Worm (Caenorhabditis elegans) whole organism, young adult: Measurements from ENCODE around the gene snai-1.

Experiments used
- B0336.3 ChIP-seq: fragments of 200-800 bp; sonication (Bioruptor generic); IDR thresholded peaks from 2 replicates; pipeline ENCODE4 v1.3.6; 2022; ENCODE audit warnings: missing genetic modification characterization, missing compliant biosample characterization
- F10E7.11 ChIP-seq: sonication (generic microtip); optimal IDR thresholded peaks from 2 replicates; lab custom pipeline; 2017; ENCODE audit warnings: mild to moderate bottlenecking, missing genetic modification characterization, moderate library complexity, missing compliant biosample characterization
- F57C9.4 ChIP-seq: sonication (generic microtip); optimal IDR thresholded peaks from 2 replicates; lab custom pipeline; 2017; ENCODE audit warnings: mild to moderate bottlenecking, missing genetic modification characterization, missing compliant biosample characterization
- K11D2.4 ChIP-seq: fragments of 200-800 bp; sonication (Bioruptor generic); IDR thresholded peaks from 2 replicates; pipeline ENCODE4 v1.3.6; 2022; ENCODE audit warnings: missing genetic modification reagents, missing genetic modification characterization, missing compliant biosample characterization
- Y53F4B.3 ChIP-seq: fragments of 200-800 bp; sonication (Bioruptor generic); IDR thresholded peaks from 2 replicates; pipeline ENCODE4 v1.3.6; 2022; ENCODE audit warnings: missing genetic modification reagents, missing genetic modification characterization, missing compliant biosample characterization
- Y67H2A.10 ChIP-seq: fragments of 200-800 bp; sonication (Bioruptor generic); conservative IDR thresholded peaks from 2 replicates; pipeline ENCODE4 v1.3.6; 2022; ENCODE audit warnings: missing genetic modification reagents, missing genetic modification characterization, missing compliant biosample characterization
- ZK185.1 ChIP-seq: sonication (generic microtip); optimal IDR thresholded peaks from 2 replicates; lab custom pipeline; 2016; ENCODE audit warnings: mild to moderate bottlenecking, missing genetic modification characterization, missing compliant biosample characterization; ENCODE audit not compliant: poor library complexity, severe bottlenecking
- aptf-3 ChIP-seq: fragments of 200-800 bp; sonication (Bioruptor generic); IDR thresholded peaks from 2 replicates; pipeline ENCODE4 v1.3.6; 2022; ENCODE audit warnings: missing genetic modification characterization, missing compliant biosample characterization
- attf-5 ChIP-seq: fragments of 200-800 bp; sonication (Bioruptor generic); optimal IDR thresholded peaks from 2 replicates; lab custom pipeline; 2018; ENCODE audit warnings: mild to moderate bottlenecking, missing genetic modification characterization, missing compliant biosample characterization
- attf-6 ChIP-seq: fragments of 200-800 bp; sonication (Bioruptor generic); IDR thresholded peaks from 2 replicates; pipeline ENCODE4 v1.3.6; 2022; ENCODE audit warnings: missing genetic modification reagents, missing genetic modification characterization, missing compliant biosample characterization
- cebp-2 ChIP-seq: fragments of 200-800 bp; sonication (Bioruptor generic); IDR thresholded peaks from 2 replicates; pipeline ENCODE4 v1.3.6; 2022; ENCODE audit warnings: missing genetic modification characterization, missing compliant biosample characterization
- ceh-27 ChIP-seq: fragments of 200-800 bp; sonication (Bioruptor generic); optimal IDR thresholded peaks from 2 replicates; lab custom pipeline; 2018; ENCODE audit warnings: mild to moderate bottlenecking, missing genetic modification characterization, moderate library complexity, missing compliant biosample characterization
- ceh-58 ChIP-seq: fragments of 200-800 bp; sonication (Bioruptor generic); IDR thresholded peaks from 2 replicates; pipeline ENCODE4 v1.3.6; 2022; ENCODE audit warnings: missing genetic modification characterization, missing compliant biosample characterization
- ceh-91 ChIP-seq: fragments of 200-800 bp; sonication (Bioruptor generic); IDR thresholded peaks from 2 replicates; pipeline ENCODE4 v1.3.6; 2022; ENCODE audit warnings: missing genetic modification reagents, missing genetic modification characterization, missing compliant biosample characterization
- chd-7 ChIP-seq: sonication (generic microtip); optimal IDR thresholded peaks from 2 replicates; lab custom pipeline; 2016; ENCODE audit warnings: mild to moderate bottlenecking, missing genetic modification characterization, moderate library complexity, missing compliant biosample characterization
- ekl-4 ChIP-seq: fragments of 200-800 bp; sonication (Bioruptor generic); IDR thresholded peaks from 2 replicates; pipeline ENCODE4 v1.3.6; 2022; ENCODE audit warnings: missing genetic modification reagents, missing genetic modification characterization, missing compliant biosample characterization
- gei-17 ChIP-seq: fragments of 200-800 bp; sonication (Bioruptor generic); optimal IDR thresholded peaks from 2 replicates; lab custom pipeline; 2018; ENCODE audit warnings: mild to moderate bottlenecking, missing genetic modification characterization, missing compliant biosample characterization
- lag-1 ChIP-seq: fragments of 200-800 bp; sonication (Bioruptor generic); IDR thresholded peaks from 2 replicates; pipeline ENCODE4 v1.3.6; 2022; ENCODE audit warnings: missing genetic modification reagents, missing genetic modification characterization, missing compliant biosample characterization
- let-607 ChIP-seq, 2 experiments: fragments of 200-800 bp in 1 of 2; sonication (Bioruptor generic) in 1 of 2; sonication (generic microtip) in 1 of 2; optimal IDR thresholded peaks; 2 replicates each; lab custom pipeline; 2016 to 2018; ENCODE audit warnings: mild to moderate bottlenecking in 2 of 2, missing compliant biosample characterization in 2 of 2, missing genetic modification characterization in 2 of 2, moderate library complexity in 2 of 2, missing genotype in 1 of 2
- lir-1 ChIP-seq: fragments of 200-800 bp; sonication (Bioruptor generic); conservative IDR thresholded peaks from 2 replicates; pipeline ENCODE4 v1.3.6; 2022; ENCODE audit warnings: missing genetic modification reagents, missing genetic modification characterization, missing compliant biosample characterization
- lsl-1 ChIP-seq: fragments of 200-800 bp; sonication (Bioruptor generic); optimal IDR thresholded peaks from 2 replicates; lab custom pipeline; 2018; ENCODE audit warnings: mild to moderate bottlenecking, missing genetic modification characterization, moderate library complexity, missing compliant biosample characterization
- lsy-27 ChIP-seq: sonication (generic microtip); optimal IDR thresholded peaks from 2 replicates; lab custom pipeline; 2017; ENCODE audit warnings: missing genetic modification characterization, mild to moderate bottlenecking, missing compliant biosample characterization, antibody characterized with exemption, missing genotype, borderline replicate concordance; ENCODE audit not compliant: insufficient read depth
- madf-6 ChIP-seq: fragments of 200-800 bp; sonication (Bioruptor generic); IDR thresholded peaks from 2 replicates; pipeline ENCODE4 v1.3.6; 2022; ENCODE audit warnings: missing genetic modification reagents, missing genetic modification characterization, missing compliant biosample characterization
- mcd-1 ChIP-seq: fragments of 200-800 bp; sonication (Bioruptor generic); IDR thresholded peaks from 2 replicates; pipeline ENCODE4 v1.3.6; 2022; ENCODE audit warnings: missing genetic modification reagents, missing genetic modification characterization, missing compliant biosample characterization
- mel-28 ChIP-seq: sonication (generic microtip); optimal IDR thresholded peaks from 2 replicates; lab custom pipeline; 2016; ENCODE audit warnings: borderline replicate concordance, mild to moderate bottlenecking, missing genetic modification characterization, missing compliant biosample characterization
- mxl-1 ChIP-seq: sonication (generic microtip); optimal IDR thresholded peaks from 2 replicates; lab custom pipeline; 2016; ENCODE audit warnings: missing genetic modification characterization, missing compliant biosample characterization
- nfya-1 ChIP-seq: sonication (generic microtip); optimal IDR thresholded peaks from 2 replicates; lab custom pipeline; 2017; ENCODE audit warnings: antibody characterized with exemption, missing compliant biosample characterization, missing genetic modification characterization, borderline replicate concordance; ENCODE audit not compliant: insufficient read depth
- nfya-2 ChIP-seq: fragments of 200-800 bp; sonication (Bioruptor generic); IDR thresholded peaks from 2 replicates; pipeline ENCODE4 v1.3.6; 2022; ENCODE audit warnings: missing genetic modification reagents, missing genetic modification characterization, missing compliant biosample characterization
- nhr-27 ChIP-seq: fragments of 200-800 bp; sonication (Bioruptor generic); optimal IDR thresholded peaks from 2 replicates; lab custom pipeline; 2018; ENCODE audit warnings: mild to moderate bottlenecking, missing genetic modification characterization, moderate library complexity, missing compliant biosample characterization
- nhr-80 ChIP-seq: sonication (generic microtip); optimal IDR thresholded peaks from 2 replicates; lab custom pipeline; 2016; ENCODE audit warnings: missing genetic modification characterization, missing compliant biosample characterization
- nhr-90 ChIP-seq: sonication (generic microtip); optimal IDR thresholded peaks from 2 replicates; lab custom pipeline; 2016; ENCODE audit warnings: missing genotype, mild to moderate bottlenecking, missing genetic modification characterization, missing compliant biosample characterization
- pbrm-1 ChIP-seq: fragments of 200-800 bp; sonication (Bioruptor generic); IDR thresholded peaks from 2 replicates; pipeline ENCODE4 v1.3.6; 2022; ENCODE audit warnings: missing genetic modification reagents, missing genetic modification characterization, missing compliant biosample characterization
- rcor-1 ChIP-seq: fragments of 200-800 bp; sonication (Bioruptor generic); IDR thresholded peaks from 2 replicates; pipeline ENCODE4 v1.3.6; 2022; ENCODE audit warnings: missing genetic modification reagents, missing genetic modification characterization, missing compliant biosample characterization
- rpc-1 ChIP-seq, 2 experiments: fragments of 150-350 bp in 1 of 2; sonication (generic microtip) in 1 of 2; optimal IDR thresholded peaks; 2 replicates each; lab custom pipeline; 2014 to 2018; ENCODE audit warnings: missing biosample characterization in 1 of 2, missing genetic modification characterization in 1 of 2, missing genetic modification reagents in 1 of 2, missing genotype in 1 of 2
- sdz-38 ChIP-seq: sonication (generic microtip); optimal IDR thresholded peaks from 2 replicates; lab custom pipeline; 2016; ENCODE audit warnings: missing genotype, missing genetic modification characterization, missing compliant biosample characterization
- snpc-1.1 ChIP-seq: sonication (generic microtip); optimal IDR thresholded peaks from 2 replicates; lab custom pipeline; 2017; ENCODE audit warnings: missing genetic modification characterization, mild to moderate bottlenecking, missing compliant biosample characterization, antibody characterized with exemption, moderate library complexity, missing genotype, missing genetic modification reagents; ENCODE audit not compliant: insufficient read depth
- snpc-4 ChIP-seq, 5 experiments: fragments of 150-350 bp in 1 of 5; sonication (generic microtip) in 4 of 5; optimal IDR thresholded peaks; 2 replicates each; lab custom pipeline; 2014 to 2018; ENCODE audit warnings: missing genetic modification characterization in 5 of 5, missing biosample characterization in 3 of 5, antibody characterized with exemption in 2 of 5, mild to moderate bottlenecking in 2 of 5, missing compliant biosample characterization in 2 of 5, missing genotype in 2 of 5, moderate library complexity in 2 of 5, missing genetic modification reagents in 1 of 5
- sptf-2 ChIP-seq: fragments of 200-800 bp; sonication (Bioruptor generic); optimal IDR thresholded peaks from 2 replicates; lab custom pipeline; 2018; ENCODE audit warnings: mild to moderate bottlenecking, missing genetic modification characterization, missing compliant biosample characterization
- unc-130 ChIP-seq: sonication (generic microtip); optimal IDR thresholded peaks from 2 replicates; lab custom pipeline; 2016; ENCODE audit warnings: missing genetic modification reagents, missing genetic modification characterization, missing compliant biosample characterization
- unc-62 ChIP-seq: fragments of 150-350 bp; optimal IDR thresholded peaks from 2 replicates; lab custom pipeline; 2014; ENCODE audit warnings: missing biosample characterization, missing genetic modification reagents, missing genetic modification characterization
- zfh-2 ChIP-seq: fragments of 200-800 bp; sonication (Bioruptor generic); conservative IDR thresholded peaks from 2 replicates; pipeline ENCODE4 v1.3.6; 2022; ENCODE audit warnings: missing genetic modification reagents, missing genetic modification characterization, missing compliant biosample characterization
- zim-3 ChIP-seq: sonication (generic microtip); optimal IDR thresholded peaks from 2 replicates; lab custom pipeline; 2017; ENCODE audit warnings: mild to moderate bottlenecking, missing genetic modification characterization, moderate library complexity, missing compliant biosample characterization
- ztf-18 ChIP-seq: sonication (generic microtip); optimal IDR thresholded peaks from 2 replicates; lab custom pipeline; 2016; ENCODE audit warnings: missing genotype, mild to moderate bottlenecking, missing genetic modification characterization, missing compliant biosample characterization
- ztf-26 ChIP-seq: sonication (generic microtip); optimal IDR thresholded peaks from 2 replicates; lab custom pipeline; 2017; ENCODE audit warnings: missing genetic modification characterization, missing compliant biosample characterization
- ztf-28 ChIP-seq: fragments of 200-800 bp; sonication (Bioruptor generic); IDR thresholded peaks from 2 replicates; pipeline ENCODE4 v1.3.6; 2022; ENCODE audit warnings: missing genetic modification reagents, missing genetic modification characterization, missing compliant biosample characterization
- ztf-3 ChIP-seq: fragments of 200-800 bp; sonication (Bioruptor generic); optimal IDR thresholded peaks from 2 replicates; lab custom pipeline; 2018; ENCODE audit warnings: mild to moderate bottlenecking, missing genetic modification characterization, missing compliant biosample characterization
- ztf-6 ChIP-seq: fragments of 200-800 bp; sonication (Bioruptor generic); IDR thresholded peaks from 2 replicates; pipeline ENCODE4 v1.3.6; 2022; ENCODE audit warnings: missing genetic modification reagents, missing genetic modification characterization, missing compliant biosample characterization

Gene snai-1

DNA sequence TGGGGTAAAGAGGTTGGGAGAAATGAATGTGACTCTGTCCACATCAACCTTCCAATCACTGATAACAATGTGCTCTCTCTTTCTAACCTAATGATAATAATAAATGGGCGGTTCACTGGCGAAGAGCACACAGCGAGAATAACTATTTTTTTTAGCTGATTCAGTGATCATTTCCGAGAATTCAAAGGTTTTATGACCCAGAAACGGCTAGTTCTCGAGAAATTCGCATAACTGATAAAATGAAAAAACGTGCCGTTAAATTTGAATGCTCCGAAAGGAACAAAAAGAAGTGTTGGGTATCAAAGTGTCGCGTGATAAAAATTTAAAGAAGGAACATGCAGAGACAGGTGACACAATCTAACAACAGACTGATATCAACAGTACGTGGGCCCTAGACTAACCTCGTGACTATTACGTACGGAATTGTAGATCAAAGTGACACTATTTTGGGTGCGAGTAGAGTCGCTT, 17.7 kb downstream of the snai-1 start (continued):
- TF ChIP-seq F10E7.11 (tag; lab: Kevin White, UChicago): no peak
- TF ChIP-seq sptf-2 (GFP tag; lab: Kevin White, UChicago): no peak
- TF ChIP-seq zim-3 (tag; lab: Kevin White, UChicago): no peak
- TF ChIP-seq ztf-28: no peak
- TF ChIP-seq sdz-38 (tag; lab: Kevin White, UChicago): no peak
- no peak for TF ChIP-seq snpc-4 (GFP tag; optimal IDR thresholded peaks at IDR 0.05; lab: Kevin White, UChicago)
- peak in 1 of 4 experiments; percentile 10 for TF ChIP-seq snpc-4 (tag; optimal IDR thresholded peaks at IDR 0.05; lab: Kevin White, UChicago)
- no peak for TF ChIP-seq K11D2.4 (GFP tag; lab: Robert Waterston, UW)
- TF ChIP-seq nhr-80 (tag; lab: Kevin White, UChicago): peak; percentile 95
- no peak for TF ChIP-seq nhr-27 (tag; lab: Kevin White, UChicago)
- TF ChIP-seq pbrm-1 (GFP tag; lab: Robert Waterston, UW): no peak
- TF ChIP-seq B0336.3 (GFP tag; lab: Robert Waterston, UW): no peak
- no peak for TF ChIP-seq rcor-1 (GFP tag; lab: Robert Waterston, UW)
- no peak for TF ChIP-seq madf-6 (GFP tag; lab: Robert Waterston, UW)
- TF ChIP-seq ceh-58 (GFP tag; lab: Robert Waterston, UW): no peak
- TF ChIP-seq ztf-6 (GFP tag; lab: Robert Waterston, UW): no peak
- peak; percentile 39 for TF ChIP-seq nhr-90
- no peak for TF ChIP-seq lir-1 (GFP tag; lab: Robert Waterston, UW)
- TF ChIP-seq mxl-1 (tag; lab: Kevin White, UChicago): no peak
- TF ChIP-seq F57C9.4 (tag; lab: Kevin White, UChicago): no peak
- no peak for TF ChIP-seq ceh-91
- TF ChIP-seq lsl-1 (GFP tag; lab: Kevin White, UChicago): no peak
- TF ChIP-seq cebp-2 (GFP tag; lab: Robert Waterston, UW): no peak
- no peak for TF ChIP-seq Y53F4B.3 (GFP tag; lab: Robert Waterston, UW)
- TF ChIP-seq snpc-1.1 (tag; lab: Kevin White, UChicago): no peak
- TF ChIP-seq unc-62 (GFP tag; lab: Kevin White, UChicago): no peak
- no peak for TF ChIP-seq lag-1
- no peak for TF ChIP-seq ZK185.1 (tag; lab: Kevin White, UChicago)
- TF ChIP-seq gei-17: no peak
- no peak for TF ChIP-seq ztf-26 (tag; lab: Kevin White, UChicago)
- no peak for TF ChIP-seq Y67H2A.10 (GFP tag; lab: Robert Waterston, UW)
- TF ChIP-seq nfya-2 (GFP tag; lab: Robert Waterston, UW): no peak
- no peak for TF ChIP-seq attf-5 (GFP tag; lab: Kevin White, UChicago)
- no peak for TF ChIP-seq unc-130 (GFP tag; lab: Kevin White, UChicago)
- TF ChIP-seq ekl-4: 0 out of 2 replicates have a peak, but pooled peaks have one; percentile 33
- TF ChIP-seq lsy-27: no peak
- no peak for TF ChIP-seq ceh-27 (GFP tag; lab: Kevin White, UChicago)
- peak; percentile 0 for TF ChIP-seq ztf-3
- no peak for TF ChIP-seq mel-28 (tag; lab: Kevin White, UChicago)
- TF ChIP-seq zfh-2: no peak
- no peak for TF ChIP-seq nfya-1 (tag; lab: Kevin White, UChicago)
- no peak for TF ChIP-seq ztf-18
- TF ChIP-seq aptf-3 (GFP tag; lab: Robert Waterston, UW): no peak
- peak; percentile 43 for TF ChIP-seq chd-7
- no peak for TF ChIP-seq attf-6 (GFP tag; lab: Robert Waterston, UW)
- peak; percentile 43 to 45 for TF ChIP-seq let-607 (tag; optimal IDR thresholded peaks at IDR 0.05; lab: Kevin White, UChicago)
- no peak for TF ChIP-seq mcd-1 (GFP tag; lab: Robert Waterston, UW)
- TF ChIP-seq rpc-1 (optimal IDR thresholded peaks at IDR 0.05; lab: Kevin White, UChicago): no peak
- no peak for TF ChIP-seq rpc-1 (tag; optimal IDR thresholded peaks at IDR 0.05; lab: Kevin White, UChicago)
